Worm (Caenorhabditis elegans) whole organism, L4 larva: ENCODE data around the gene cyp-32B1.

Experiments used
- F26F4.8 ChIP-seq: fragments of 200-800 bp; sonication (Bioruptor generic); conservative IDR thresholded peaks from 2 replicates; pipeline ENCODE4 v1.3.6; 2022; ENCODE audit warnings: missing genetic modification characterization, missing compliant biosample characterization
- F44E2.7 ChIP-seq: fragments of 200-800 bp; sonication (Bioruptor generic); IDR thresholded peaks from 2 replicates; pipeline ENCODE4 v2.1.2; 2022; ENCODE audit warnings: missing genetic modification characterization, missing compliant biosample characterization
- F49E8.2 ChIP-seq: sonication (generic microtip); optimal IDR thresholded peaks from 2 replicates; lab custom pipeline; 2016; ENCODE audit warnings: missing compliant biosample characterization, mild to moderate bottlenecking, missing genetic modification characterization, borderline replicate concordance
- T20F7.1 ChIP-seq: fragments of 200-800 bp; sonication (Bioruptor generic); optimal IDR thresholded peaks from 2 replicates; lab custom pipeline; 2018; ENCODE audit warnings: mild to moderate bottlenecking, missing genetic modification characterization, missing compliant biosample characterization
- Y75B8A.6 ChIP-seq: fragments of 200-800 bp; sonication (Bioruptor generic); IDR thresholded peaks from 2 replicates; pipeline ENCODE4 v1.3.6; 2022; ENCODE audit warnings: missing genetic modification reagents, missing genetic modification characterization, missing compliant biosample characterization
- ZK546.5 ChIP-seq, 2 experiments: sonication (generic microtip); optimal IDR thresholded peaks; 2 replicates each; lab custom pipeline; 2017; ENCODE audit warnings: missing biosample characterization in 2 of 2, missing genetic modification characterization in 2 of 2
- aha-1 ChIP-seq: fragments of 150-350 bp; peaks from one replicate; lab custom pipeline; 2014; ENCODE audit warnings: missing biosample characterization, missing genetic modification characterization
- aly-2 ChIP-seq: sonication (generic microtip); optimal IDR thresholded peaks from 2 replicates; lab custom pipeline; 2018; ENCODE audit warnings: missing biosample characterization, missing genetic modification characterization
- arid-1 ChIP-seq: fragments of 200-800 bp; sonication (Bioruptor generic); conservative IDR thresholded peaks from 2 replicates; pipeline ENCODE4 v1.3.6; 2022; ENCODE audit warnings: missing genetic modification reagents, missing genetic modification characterization, missing compliant biosample characterization
- ceh-32 ChIP-seq: sonication (generic microtip); optimal IDR thresholded peaks from 2 replicates; lab custom pipeline; 2016; ENCODE audit warnings: mild to moderate bottlenecking, missing genetic modification characterization, missing compliant biosample characterization; ENCODE audit not compliant: poor library complexity
- ctbp-1 ChIP-seq: fragments of 200-800 bp; sonication (Bioruptor generic); IDR thresholded peaks from 2 replicates; pipeline ENCODE4 v1.3.6; 2022; ENCODE audit warnings: missing genetic modification reagents, missing genetic modification characterization, missing compliant biosample characterization
- daf-16 ChIP-seq, 3 experiments: sonication (generic microtip); optimal IDR thresholded peaks; 2 replicates each; lab custom pipeline; 2016 to 2017; ENCODE audit warnings: missing genetic modification characterization in 3 of 3, missing genetic modification reagents in 3 of 3, mild to moderate bottlenecking in 2 of 3, missing compliant biosample characterization in 2 of 3, missing biosample characterization in 1 of 3, moderate library complexity in 1 of 3
- dmd-6 ChIP-seq: fragments of 200-800 bp; sonication (Bioruptor generic); IDR thresholded peaks from 2 replicates; pipeline ENCODE4 v1.3.6; 2022; ENCODE audit warnings: missing genetic modification reagents, missing genetic modification characterization, missing compliant biosample characterization
- dmd-8 ChIP-seq: fragments of 200-800 bp; sonication (Bioruptor generic); IDR thresholded peaks from 2 replicates; pipeline ENCODE4 v1.3.6; 2022; ENCODE audit warnings: missing genetic modification characterization, missing compliant biosample characterization
- duxl-1 ChIP-seq: sonication (generic microtip); optimal IDR thresholded peaks from 2 replicates; lab custom pipeline; 2016; ENCODE audit warnings: mild to moderate bottlenecking, missing genetic modification characterization, moderate library complexity, missing compliant biosample characterization; ENCODE audit not compliant: poor library complexity
- dve-1 ChIP-seq: sonication (generic microtip); optimal IDR thresholded peaks from 2 replicates; lab custom pipeline; 2017; ENCODE audit warnings: antibody characterized with exemption, mild to moderate bottlenecking, missing genetic modification characterization, missing compliant biosample characterization; ENCODE audit not compliant: insufficient read depth
- egl-27 ChIP-seq: sonication (generic microtip); optimal IDR thresholded peaks from 3 replicates; lab custom pipeline; 2017; ENCODE audit warnings: missing biosample characterization, missing genetic modification reagents, missing genetic modification characterization
- fos-1 ChIP-seq: fragments of 150-350 bp; optimal IDR thresholded peaks from 2 replicates; lab custom pipeline; 2014; ENCODE audit warnings: missing biosample characterization, missing genetic modification characterization
- hlh-11 ChIP-seq: fragments of 200-800 bp; sonication (Bioruptor generic); optimal IDR thresholded peaks from 2 replicates; lab custom pipeline; 2018; ENCODE audit warnings: mild to moderate bottlenecking, missing genetic modification characterization, missing compliant biosample characterization
- hmg-1.1 ChIP-seq: fragments of 200-800 bp; sonication (Bioruptor generic); IDR thresholded peaks from 2 replicates; pipeline ENCODE4 v1.3.6; 2022; ENCODE audit warnings: missing genetic modification reagents, missing genetic modification characterization, missing compliant biosample characterization
- jun-1 ChIP-seq: fragments of 150-350 bp; optimal IDR thresholded peaks from 2 replicates; lab custom pipeline; 2014; ENCODE audit warnings: missing biosample characterization, missing genetic modification reagents, missing genetic modification characterization
- lim-7 ChIP-seq: fragments of 200-800 bp; sonication (Bioruptor generic); IDR thresholded peaks from 2 replicates; pipeline ENCODE4 v1.3.6; 2022; ENCODE audit warnings: missing genetic modification characterization, missing compliant biosample characterization
- lin-1 ChIP-seq: fragments of 200-800 bp; sonication (Bioruptor generic); IDR thresholded peaks from 2 replicates; pipeline ENCODE4 v1.3.6; 2022; ENCODE audit warnings: missing genetic modification reagents, missing genetic modification characterization, missing compliant biosample characterization
- lin-29 ChIP-seq: fragments of 200-800 bp; sonication (Bioruptor generic); IDR thresholded peaks from 2 replicates; pipeline ENCODE4 v1.3.6; 2022; ENCODE audit warnings: missing genetic modification reagents, missing genetic modification characterization, missing compliant biosample characterization
- lir-3 ChIP-seq: sonication (generic microtip); optimal IDR thresholded peaks from 2 replicates; lab custom pipeline; 2016; ENCODE audit warnings: mild to moderate bottlenecking, missing genetic modification characterization, missing compliant biosample characterization
- lsy-2 ChIP-seq, 2 experiments: fragments of 150-350 bp in 1 of 2; sonication (generic microtip) in 1 of 2; optimal IDR thresholded peaks; 2 replicates each; lab custom pipeline; 2014 to 2017; ENCODE audit warnings: missing biosample characterization in 2 of 2, missing genetic modification characterization in 2 of 2
- mdt-29 ChIP-seq: fragments of 200-800 bp; sonication (Bioruptor generic); IDR thresholded peaks from 2 replicates; pipeline ENCODE4 v1.3.6; 2022; ENCODE audit warnings: missing genetic modification reagents, missing genetic modification characterization, missing compliant biosample characterization
- nhr-102 ChIP-seq: sonication (generic microtip); optimal IDR thresholded peaks from 2 replicates; lab custom pipeline; 2016; ENCODE audit warnings: mild to moderate bottlenecking, missing genetic modification characterization, moderate library complexity, missing compliant biosample characterization
- nhr-28 ChIP-seq: fragments of 150-350 bp; optimal IDR thresholded peaks from 2 replicates; lab custom pipeline; 2014; ENCODE audit warnings: missing biosample characterization, missing genetic modification characterization
- nhr-41 ChIP-seq: fragments of 200-800 bp; sonication (Bioruptor generic); IDR thresholded peaks from 2 replicates; pipeline ENCODE4 v1.3.6; 2022; ENCODE audit warnings: missing genetic modification reagents, missing genetic modification characterization, missing compliant biosample characterization
- nhr-48 ChIP-seq: sonication (generic microtip); optimal IDR thresholded peaks from 2 replicates; lab custom pipeline; 2016; ENCODE audit warnings: mild to moderate bottlenecking, missing genetic modification characterization, missing compliant biosample characterization
- nhr-6 ChIP-seq: fragments of 150-350 bp; optimal IDR thresholded peaks from 2 replicates; lab custom pipeline; 2014; ENCODE audit warnings: missing biosample characterization, missing genetic modification characterization
- nhr-76 ChIP-seq: fragments of 150-350 bp; optimal IDR thresholded peaks from 2 replicates; lab custom pipeline; 2014; ENCODE audit warnings: missing biosample characterization, missing genetic modification characterization
- pqm-1 ChIP-seq: sonication (generic microtip); optimal IDR thresholded peaks from 2 replicates; lab custom pipeline; 2017; ENCODE audit warnings: missing biosample characterization, missing genetic modification characterization
- set-16 ChIP-seq: fragments of 200-800 bp; sonication (Bioruptor generic); IDR thresholded peaks from 2 replicates; pipeline ENCODE4 v1.3.6; 2022; ENCODE audit warnings: missing genetic modification reagents, missing genetic modification characterization, missing compliant biosample characterization
- snpc-4 ChIP-seq: fragments of 150-350 bp; optimal IDR thresholded peaks from 2 replicates; lab custom pipeline; 2014; ENCODE audit warnings: missing biosample characterization, missing genetic modification characterization
- spr-1 ChIP-seq: sonication (generic microtip); optimal IDR thresholded peaks from 2 replicates; lab custom pipeline; 2016; ENCODE audit warnings: mild to moderate bottlenecking, missing genetic modification characterization, missing compliant biosample characterization
- spr-3 ChIP-seq: fragments of 200-800 bp; sonication (Bioruptor generic); optimal IDR thresholded peaks from 2 replicates; lab custom pipeline; 2018; ENCODE audit warnings: mild to moderate bottlenecking, missing genetic modification characterization, missing compliant biosample characterization
- tag-97 ChIP-seq: fragments of 200-800 bp; sonication (Bioruptor generic); IDR thresholded peaks from 2 replicates; pipeline ENCODE4 v1.3.6; 2022; ENCODE audit warnings: missing genetic modification characterization, missing compliant biosample characterization
- unc-39 ChIP-seq: sonication (generic microtip); optimal IDR thresholded peaks from 2 replicates; lab custom pipeline; 2017; ENCODE audit warnings: missing biosample characterization, missing genetic modification characterization
- vab-7 ChIP-seq: fragments of 200-800 bp; sonication (Bioruptor generic); IDR thresholded peaks from 2 replicates; pipeline ENCODE4 v1.3.6; 2022; ENCODE audit warnings: missing genetic modification reagents, missing genetic modification characterization, missing compliant biosample characterization
- zfp-2 ChIP-seq: sonication (generic microtip); optimal IDR thresholded peaks from 2 replicates; lab custom pipeline; 2016; ENCODE audit warnings: mild to moderate bottlenecking, missing genetic modification characterization, missing compliant biosample characterization
- zfp-3 ChIP-seq: fragments of 200-800 bp; sonication (Bioruptor generic); conservative IDR thresholded peaks from 2 replicates; pipeline ENCODE4 v1.3.6; 2022; ENCODE audit warnings: missing genetic modification reagents, missing genetic modification characterization, missing compliant biosample characterization
- zip-2 ChIP-seq: fragments of 150-350 bp; optimal IDR thresholded peaks from 2 replicates; lab custom pipeline; 2014; ENCODE audit warnings: missing biosample characterization, missing genetic modification characterization
- ztf-11 ChIP-seq: fragments of 150-350 bp; optimal IDR thresholded peaks from 2 replicates; lab custom pipeline; 2014; ENCODE audit warnings: missing biosample characterization, missing genetic modification characterization
- ztf-7 ChIP-seq: fragments of 150-350 bp; optimal IDR thresholded peaks from 2 replicates; lab custom pipeline; 2014; ENCODE audit warnings: missing biosample characterization, missing genetic modification characterization

The cyp-32B1 gene

DNA sequence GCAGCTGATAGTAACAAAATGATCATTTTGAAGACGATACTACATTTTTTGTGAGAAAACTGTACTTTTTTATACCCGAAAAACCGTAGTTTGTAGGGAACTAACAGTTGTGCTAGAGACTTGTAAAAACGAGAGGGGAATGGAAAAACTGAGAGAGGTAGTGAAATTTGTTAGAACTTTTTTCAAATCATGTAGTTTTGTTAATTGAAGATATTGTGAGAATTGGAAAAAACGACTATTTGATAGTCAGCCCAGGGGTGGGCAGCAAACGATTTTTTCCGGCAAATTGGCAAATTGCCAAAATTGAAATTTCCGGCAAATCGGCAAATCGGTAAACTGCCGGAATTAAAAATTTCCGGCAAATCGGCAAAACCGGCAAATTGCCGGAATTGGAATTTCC lies 48.1 kb upstream of the cyp-32B1 start, which contains the start of gene cyp-33C6:
cyp-33C6 (minus strand) TSS at position 101 of the 400 bp plus-strand sequence.
- TF ChIP-seq unc-39 (tag; lab: Kevin White, UChicago) (no peak), snpc-4 (no peak), ztf-7 (tag; lab: Kevin White, UChicago) (no peak), ztf-11 (no peak), set-16 (GFP tag; lab: Robert Waterston, UW) (no peak), zfp-2 (no peak), lir-3 (no peak), fos-1 (tag; lab: Kevin White, UChicago) (no peak), ctbp-1 (GFP tag; lab: Robert Waterston, UW) (no peak), nhr-48 (tag; lab: Kevin White, UChicago) (no peak), jun-1 (no peak), hmg-1.1 (GFP tag; lab: Robert Waterston, UW) (no peak), zip-2 (tag; lab: Kevin White, UChicago) (no peak), tag-97 (GFP tag; lab: Robert Waterston, UW) (no peak), nhr-41 (GFP tag; lab: Robert Waterston, UW) (no peak), T20F7.1 (GFP tag; lab: Kevin White, UChicago) (no peak), nhr-102 (tag; lab: Kevin White, UChicago) (no peak), aha-1 (tag; lab: Kevin White, UChicago) (no peak), mdt-29 (GFP tag; lab: Robert Waterston, UW) (no peak)

- no peak for TF ChIP-seq lin-29 (GFP tag; lab: Robert Waterston, UW)
- no peak for TF ChIP-seq ZK546.5 (tag; optimal IDR thresholded peaks at IDR 0.05; lab: Kevin White, UChicago)
- no peak for TF ChIP-seq lsy-2 (tag; optimal IDR thresholded peaks at IDR 0.05; lab: Kevin White, UChicago)
- TF ChIP-seq aly-2 (tag; lab: Kevin White, UChicago): no peak
- peak; percentile 70 for TF ChIP-seq dmd-6 (GFP tag; lab: Robert Waterston, UW)
- no peak for TF ChIP-seq nhr-76
- peak; percentile 54 for TF ChIP-seq dve-1 (tag; lab: Kevin White, UChicago)
- TF ChIP-seq pqm-1 (tag; lab: Kevin White, UChicago): peak; percentile 23
- no peak for TF ChIP-seq daf-16 (GFP tag; optimal IDR thresholded peaks at IDR 0.05; lab: Kevin White, UChicago)
- peak; percentile 46 for TF ChIP-seq daf-16 (tag; optimal IDR thresholded peaks at IDR 0.05; lab: Kevin White, UChicago)
- TF ChIP-seq lim-7 (GFP tag; lab: Robert Waterston, UW): no peak
- TF ChIP-seq T20F7.1 (GFP tag; lab: Kevin White, UChicago): no peak
- TF ChIP-seq egl-27 (tag; lab: Kevin White, UChicago): no peak
- TF ChIP-seq zfp-2: no peak
- TF ChIP-seq arid-1 (GFP tag; lab: Robert Waterston, UW): no peak
- TF ChIP-seq F49E8.2 (tag; lab: Kevin White, UChicago): no peak
- no peak for TF ChIP-seq nhr-102 (tag; lab: Kevin White, UChicago)
- no peak for TF ChIP-seq ctbp-1 (GFP tag; lab: Robert Waterston, UW)
- TF ChIP-seq dmd-8 (GFP tag; lab: Robert Waterston, UW): no peak
- peak; percentile 5 for TF ChIP-seq duxl-1
- TF ChIP-seq ceh-32: no peak
- TF ChIP-seq lin-1 (GFP tag; lab: Robert Waterston, UW): 0 out of 2 replicates have a peak, but pooled peaks have one; percentile 41
- no peak for TF ChIP-seq nhr-6 (tag; lab: Kevin White, UChicago)
- TF ChIP-seq hlh-11 (tag; lab: Kevin White, UChicago): peak; percentile 25
- TF ChIP-seq fos-1 (tag; lab: Kevin White, UChicago): no peak
- no peak for TF ChIP-seq spr-3 (GFP tag; lab: Kevin White, UChicago)
- TF ChIP-seq F26F4.8 (GFP tag; lab: Robert Waterston, UW): no peak
- no peak for TF ChIP-seq unc-39 (tag; lab: Kevin White, UChicago)
- TF ChIP-seq vab-7 (GFP tag; lab: Robert Waterston, UW): no peak
- TF ChIP-seq F44E2.7 (GFP tag; lab: Robert Waterston, UW): no peak
- TF ChIP-seq nhr-28 (tag; lab: Kevin White, UChicago): peak; percentile 98
- no peak for TF ChIP-seq spr-1 (tag; lab: Kevin White, UChicago)
- no peak for TF ChIP-seq zfp-3
- TF ChIP-seq Y75B8A.6: no peak
These were observed 43.5 kb upstream of the cyp-32B1 start, which contains the start of gene cyp-33C5 for ce11 chrV:2244751-2245150. cyp-33C5 (plus strand) TSS chrV:2245004.
